Worm (Caenorhabditis elegans) whole organism, L2 larva: Measurements from ENCODE around the gene F21C10.10.

Experiments used
- F13H6.1 ChIP-seq: sonication (generic microtip); optimal IDR thresholded peaks from 2 replicates; lab custom pipeline; 2016; ENCODE audit warnings: missing genetic modification characterization, missing compliant biosample characterization
- R02D3.7 ChIP-seq: fragments of 150-350 bp; optimal IDR thresholded peaks from 2 replicates; lab custom pipeline; 2014; ENCODE audit warnings: missing biosample characterization, missing genetic modification characterization
- ZK546.5 ChIP-seq: sonication (generic microtip); optimal IDR thresholded peaks from 2 replicates; lab custom pipeline; 2017; ENCODE audit warnings: missing biosample characterization, missing genetic modification characterization
- alr-1 ChIP-seq: fragments of 150-350 bp; optimal IDR thresholded peaks from 2 replicates; lab custom pipeline; 2014; ENCODE audit warnings: missing biosample characterization, missing genetic modification characterization
- ama-1 ChIP-seq: fragments of 150-350 bp; optimal IDR thresholded peaks from 2 replicates; lab custom pipeline; 2018; ENCODE audit warnings: inconsistent platforms
- blmp-1 ChIP-seq: sonication (generic microtip); optimal IDR thresholded peaks from 2 replicates; lab custom pipeline; 2017; ENCODE audit warnings: missing genetic modification characterization, mild to moderate bottlenecking, missing compliant biosample characterization, antibody characterized with exemption, moderate library complexity; ENCODE audit not compliant: insufficient read depth
- ceh-82 ChIP-seq: fragments of 150-350 bp; optimal IDR thresholded peaks from 2 replicates; lab custom pipeline; 2014; ENCODE audit warnings: missing biosample characterization, missing genetic modification characterization
- crh-2 ChIP-seq: sonication (generic microtip); optimal IDR thresholded peaks from 2 replicates; lab custom pipeline; 2017; ENCODE audit warnings: missing biosample characterization, missing genetic modification characterization
- dmd-4 ChIP-seq: sonication (generic microtip); optimal IDR thresholded peaks from 2 replicates; lab custom pipeline; 2017; ENCODE audit warnings: missing biosample characterization, missing genetic modification characterization
- egl-27 ChIP-seq: sonication (generic microtip); optimal IDR thresholded peaks from 3 replicates; lab custom pipeline; 2017; ENCODE audit warnings: missing biosample characterization, missing genetic modification reagents, missing genetic modification characterization
- elt-1 ChIP-seq: fragments of 150-350 bp; optimal IDR thresholded peaks from 2 replicates; lab custom pipeline; 2014; ENCODE audit warnings: missing biosample characterization, missing genetic modification characterization
- elt-3 ChIP-seq: sonication (generic microtip); optimal IDR thresholded peaks from 2 replicates; lab custom pipeline; 2017; ENCODE audit warnings: missing biosample characterization, missing genetic modification characterization
- fos-1 ChIP-seq: fragments of 150-350 bp; optimal IDR thresholded peaks from 2 replicates; lab custom pipeline; 2014; ENCODE audit warnings: missing biosample characterization, missing genetic modification characterization
- gmeb-1 ChIP-seq: fragments of 150-350 bp; optimal IDR thresholded peaks from 2 replicates; lab custom pipeline; 2014; ENCODE audit warnings: missing biosample characterization, missing genetic modification characterization
- lin-13 ChIP-seq: fragments of 150-350 bp; optimal IDR thresholded peaks from 2 replicates; lab custom pipeline; 2014; ENCODE audit warnings: missing biosample characterization, missing genetic modification reagents, missing genetic modification characterization
- lin-39 ChIP-seq: fragments of 150-350 bp; optimal IDR thresholded peaks from 2 replicates; lab custom pipeline; 2014; ENCODE audit warnings: missing biosample characterization, missing genetic modification reagents, missing genetic modification characterization
- lsy-2 ChIP-seq, 2 experiments: fragments of 150-350 bp in 1 of 2; sonication (generic microtip) in 1 of 2; optimal IDR thresholded peaks; 2 replicates each; lab custom pipeline; 2014 to 2017; ENCODE audit warnings: missing biosample characterization in 2 of 2, missing genetic modification characterization in 2 of 2
- mbf-1 ChIP-seq: sonication (generic microtip); optimal IDR thresholded peaks from 2 replicates; lab custom pipeline; 2017; ENCODE audit warnings: missing biosample characterization, missing genetic modification characterization
- mdl-1 ChIP-seq, 2 experiments: fragments of 150-350 bp in 1 of 2; sonication (generic microtip) in 1 of 2; optimal IDR thresholded peaks; 2 replicates each; lab custom pipeline; 2017; ENCODE audit warnings: missing biosample characterization in 2 of 2, missing genetic modification characterization in 2 of 2
- nhr-12 ChIP-seq: fragments of 150-350 bp; optimal IDR thresholded peaks from 2 replicates; lab custom pipeline; 2014; ENCODE audit warnings: missing biosample characterization, missing genetic modification characterization
- nhr-129 ChIP-seq: fragments of 150-350 bp; optimal IDR thresholded peaks from 2 replicates; lab custom pipeline; 2014; ENCODE audit warnings: missing biosample characterization, missing genetic modification characterization
- nhr-21 ChIP-seq: fragments of 150-350 bp; optimal IDR thresholded peaks from 2 replicates; lab custom pipeline; 2014; ENCODE audit warnings: missing biosample characterization, missing genetic modification characterization
- nhr-237 ChIP-seq: fragments of 150-350 bp; optimal IDR thresholded peaks from 2 replicates; lab custom pipeline; 2014; ENCODE audit warnings: missing biosample characterization, missing genetic modification characterization
- nhr-25 ChIP-seq: fragments of 150-350 bp; sonication (generic microtip); optimal IDR thresholded peaks from 3 replicates; lab custom pipeline; 2014; ENCODE audit warnings: missing biosample characterization, missing genetic modification characterization
- nhr-6 ChIP-seq: fragments of 150-350 bp; optimal IDR thresholded peaks from 2 replicates; lab custom pipeline; 2014; ENCODE audit warnings: missing biosample characterization, missing genetic modification characterization
- nhr-77 ChIP-seq: fragments of 150-350 bp; optimal IDR thresholded peaks from 2 replicates; lab custom pipeline; 2014; ENCODE audit warnings: missing biosample characterization, missing genetic modification characterization
- peb-1 ChIP-seq: fragments of 150-350 bp; optimal IDR thresholded peaks from 2 replicates; lab custom pipeline; 2014; ENCODE audit warnings: missing biosample characterization, missing genetic modification characterization
- skn-1 ChIP-seq: sonication (generic microtip); optimal IDR thresholded peaks from 2 replicates; lab custom pipeline; 2017; ENCODE audit warnings: missing biosample characterization, missing genetic modification characterization
- sma-3 ChIP-seq: sonication (generic microtip); optimal IDR thresholded peaks from 2 replicates; lab custom pipeline; 2016; ENCODE audit warnings: missing genetic modification reagents, missing genetic modification characterization, missing compliant biosample characterization
- sma-9 ChIP-seq, 2 experiments: fragments of 150-350 bp in 1 of 2; sonication (generic microtip) in 1 of 2; optimal IDR thresholded peaks; 2 replicates each; lab custom pipeline; 2014 to 2016; ENCODE audit warnings: missing genetic modification characterization in 2 of 2, mild to moderate bottlenecking in 1 of 2, missing biosample characterization in 1 of 2, missing compliant biosample characterization in 1 of 2, missing genetic modification reagents in 1 of 2, moderate library complexity in 1 of 2
- snpc-4 ChIP-seq: fragments of 150-350 bp; optimal IDR thresholded peaks from 2 replicates; lab custom pipeline; 2014; ENCODE audit warnings: missing biosample characterization, missing genetic modification characterization
- unc-39 ChIP-seq: fragments of 150-350 bp; optimal IDR thresholded peaks from 2 replicates; lab custom pipeline; 2014; ENCODE audit warnings: missing biosample characterization, missing genetic modification characterization
- unc-55 ChIP-seq: fragments of 150-350 bp; sonication (generic microtip); optimal IDR thresholded peaks from 3 replicates; lab custom pipeline; 2014; ENCODE audit warnings: missing biosample characterization, missing genetic modification reagents, missing genetic modification characterization
- unc-62 ChIP-seq: fragments of 150-350 bp; optimal IDR thresholded peaks from 2 replicates; lab custom pipeline; 2014; ENCODE audit warnings: missing biosample characterization, missing genetic modification reagents, missing genetic modification characterization
- zag-1 ChIP-seq: fragments of 150-350 bp; optimal IDR thresholded peaks from 2 replicates; lab custom pipeline; 2014; ENCODE audit warnings: missing biosample characterization, missing genetic modification characterization
- ztf-4 ChIP-seq: fragments of 150-350 bp; optimal IDR thresholded peaks from 2 replicates; lab custom pipeline; 2014; ENCODE audit warnings: missing biosample characterization, missing genetic modification characterization

F21C10.10 gene

DNA sequence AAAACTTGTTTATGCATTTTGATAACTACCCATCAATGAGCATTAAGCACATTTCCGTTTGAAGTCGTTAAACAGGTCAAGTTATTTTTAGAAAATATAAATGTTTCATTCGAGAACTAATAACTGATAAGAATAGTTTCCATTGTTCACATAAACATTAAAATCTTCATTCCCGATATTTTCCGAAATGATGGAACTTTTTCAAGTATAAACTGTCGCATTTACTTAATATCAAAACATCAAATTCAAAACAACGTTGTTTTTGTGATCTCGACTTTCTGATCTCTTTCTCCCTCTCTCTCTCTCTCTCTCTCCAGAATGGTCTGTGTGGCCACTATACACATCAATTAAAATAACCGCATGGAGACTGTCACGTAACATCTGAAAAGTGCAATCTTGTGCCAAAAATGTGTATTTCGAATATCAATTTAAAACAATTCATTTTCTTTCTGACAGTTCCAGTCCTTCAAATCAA, 21.7 kb upstream of the F21C10.10 start:
- TF ChIP-seq sma-9 (GFP tag; optimal IDR thresholded peaks at IDR 0.05; lab: Kevin White, UChicago) (peak; percentile 35), sma-9 (tag; optimal IDR thresholded peaks at IDR 0.05; lab: Kevin White, UChicago) (no peak), mbf-1 (tag; lab: Kevin White, UChicago) (no peak), mdl-1 (tag; optimal IDR thresholded peaks at IDR 0.05; lab: Kevin White, UChicago) (peak in 1 of 2 experiments; percentile 6), elt-1 (tag; lab: Kevin White, UChicago) (no peak), nhr-129 (tag; lab: Kevin White, UChicago) (peak; percentile 11), R02D3.7 (tag; lab: Kevin White, UChicago) (no peak), lsy-2 (tag; optimal IDR thresholded peaks at IDR 0.05; lab: Kevin White, UChicago) (peak in 1 of 2 experiments; percentile 37), sma-3 (peak; percentile 46), nhr-25 (peak; percentile 0), zag-1 (tag; lab: Kevin White, UChicago) (no peak), nhr-237 (no peak), blmp-1 (tag; lab: Kevin White, UChicago) (peak; percentile 7), ztf-4 (peak; percentile 19), ama-1 (peak; percentile 73), nhr-21 (peak; percentile 13), crh-2 (tag; lab: Kevin White, UChicago) (peak; percentile 38), nhr-6 (peak; percentile 36), F13H6.1 (tag; lab: Kevin White, UChicago) (no peak)

DNA sequence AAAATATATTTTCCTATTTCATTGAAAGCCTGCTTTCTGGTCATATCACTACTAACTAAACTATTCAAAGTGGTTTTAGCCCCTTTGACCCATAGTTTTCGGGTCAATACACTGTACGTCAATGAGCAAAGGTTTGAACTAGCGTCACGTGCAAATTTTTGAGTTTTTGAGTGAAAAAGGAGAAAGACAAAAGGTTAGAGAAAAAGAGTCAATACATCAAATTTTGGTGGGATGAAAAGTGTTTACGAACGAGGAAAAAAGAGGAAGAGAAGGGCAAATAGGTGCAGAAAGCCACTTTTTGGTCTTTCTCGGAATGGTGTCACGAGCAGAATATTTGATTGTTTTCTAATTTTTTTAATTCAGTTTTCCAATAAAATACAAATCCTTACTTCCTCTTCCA, 20.2 kb upstream of the F21C10.10 start:
- peak; percentile 60 for TF ChIP-seq sma-9 (GFP tag; optimal IDR thresholded peaks at IDR 0.05; lab: Kevin White, UChicago)
- TF ChIP-seq sma-9 (tag; optimal IDR thresholded peaks at IDR 0.05; lab: Kevin White, UChicago), result no peak
- peak; percentile 13 to 17 for TF ChIP-seq mdl-1 (tag; optimal IDR thresholded peaks at IDR 0.05; lab: Kevin White, UChicago)
- peak; percentile 24 for TF ChIP-seq ama-1
- no peak for TF ChIP-seq lsy-2 (tag; optimal IDR thresholded peaks at IDR 0.05; lab: Kevin White, UChicago)
- no peak for TF ChIP-seq dmd-4 (tag; lab: Kevin White, UChicago)
- peak; percentile 38 for TF ChIP-seq F13H6.1 (tag; lab: Kevin White, UChicago)
- TF ChIP-seq lin-13 (GFP tag; lab: Kevin White, UChicago), result no peak
- TF ChIP-seq nhr-129 (tag; lab: Kevin White, UChicago), result peak; percentile 54
- TF ChIP-seq crh-2 (tag; lab: Kevin White, UChicago), result peak; percentile 2
- TF ChIP-seq unc-55 (GFP tag; lab: Kevin White, UChicago), result peak; percentile 15
- TF ChIP-seq lin-39, result no peak

DNA sequence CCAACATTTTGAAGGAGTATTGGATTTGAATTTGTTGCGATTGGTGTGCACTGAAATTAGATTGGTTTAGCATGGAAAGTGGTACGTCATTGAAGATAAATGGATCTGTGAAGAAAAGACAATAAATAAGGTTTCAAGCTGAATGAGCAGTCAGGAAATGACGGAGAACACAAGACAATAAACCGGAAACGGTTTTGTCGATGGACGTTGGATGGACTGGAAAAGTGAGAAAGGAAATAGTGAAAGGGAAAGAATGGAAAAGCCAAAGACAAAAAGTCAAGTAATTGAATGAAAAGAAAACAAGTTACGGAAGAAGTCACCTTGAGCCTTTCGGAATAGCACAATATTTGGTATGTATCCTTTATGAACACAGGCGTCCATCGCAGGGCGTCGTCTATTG, 19.8 kb upstream of the F21C10.10 start, which contains the start of gene T27E4.7:
T27E4.7 (minus strand) TSS at position 50 of the 400 bp plus-strand sequence.
- TF ChIP-seq alr-1 (tag; lab: Kevin White, UChicago) (no peak), skn-1 (no peak), nhr-237 (no peak)
- TF ChIP-seq, all 48 proteins: peak for 0

DNA sequence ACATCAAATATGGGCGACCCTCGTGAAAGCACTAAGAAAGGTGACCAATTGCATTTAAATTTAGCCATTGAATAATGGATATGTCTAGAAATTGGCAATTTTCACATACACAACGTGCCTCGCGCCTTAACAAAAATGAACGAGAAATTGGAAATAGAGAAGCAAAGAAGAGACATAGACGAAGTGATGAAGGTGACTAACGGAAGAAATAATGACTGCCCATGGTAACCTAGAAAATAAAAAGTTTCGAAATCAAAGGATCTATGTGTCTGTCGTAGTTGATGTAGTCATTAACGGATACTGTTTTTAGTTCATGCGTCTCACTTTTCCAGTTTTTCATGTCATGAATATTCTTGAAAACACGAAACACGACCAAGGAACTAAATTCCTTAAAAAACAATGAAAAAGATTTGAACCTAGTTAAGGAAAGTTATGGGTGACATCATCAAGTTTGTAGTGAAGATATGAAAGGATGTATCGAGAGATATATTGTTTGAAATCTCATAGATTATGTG, 17.9 kb upstream of the F21C10.10 start:
- no peak for TF ChIP-seq nhr-12 (tag; lab: Kevin White, UChicago)
- peak; percentile 6 for TF ChIP-seq nhr-25

DNA sequence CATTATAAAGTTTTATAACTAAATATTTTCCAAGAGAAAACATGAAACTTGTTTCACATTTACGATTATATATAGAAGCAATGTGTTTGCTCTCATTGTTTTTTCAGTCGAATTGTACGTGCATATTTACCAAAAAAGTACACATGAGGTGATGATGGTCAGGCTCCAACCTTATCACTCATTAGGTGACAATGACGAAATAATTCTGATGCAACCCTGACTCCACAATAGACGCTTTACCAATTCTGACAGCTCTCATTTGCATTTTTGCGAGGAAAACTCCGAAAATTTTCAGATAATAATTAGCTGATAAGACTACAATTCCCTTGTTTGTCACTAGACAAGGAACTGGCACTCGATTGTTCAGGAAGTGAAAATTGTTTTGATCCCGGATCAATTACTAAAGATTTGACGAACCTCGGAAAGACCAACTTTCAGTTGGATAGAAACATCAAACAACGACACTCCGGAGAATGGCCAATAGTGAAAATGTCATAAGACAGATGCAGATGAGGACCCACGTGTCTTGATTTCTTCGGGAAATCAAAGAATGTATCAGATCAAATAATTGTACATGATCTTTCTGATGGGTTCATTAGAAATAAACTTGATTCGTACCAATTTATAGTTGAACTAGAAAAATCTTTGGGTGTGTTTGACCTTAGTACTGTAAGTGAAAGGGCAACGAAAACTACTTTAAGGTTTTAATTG, 17.1 kb upstream of the F21C10.10 start:
- TF ChIP-seq skn-1 (peak; percentile 42), ztf-4 (no peak), gmeb-1 (tag; lab: Kevin White, UChicago) (peak; percentile 18), egl-27 (peak; percentile 3), nhr-129 (tag; lab: Kevin White, UChicago) (peak; percentile 64), nhr-25 (peak; percentile 12), snpc-4 (no peak), elt-3 (no peak), F13H6.1 (tag; lab: Kevin White, UChicago) (peak; percentile 57), sma-9 (GFP tag; optimal IDR thresholded peaks at IDR 0.05; lab: Kevin White, UChicago) (peak; percentile 48), sma-9 (tag; optimal IDR thresholded peaks at IDR 0.05; lab: Kevin White, UChicago) (no peak), unc-39 (tag; lab: Kevin White, UChicago) (no peak), mdl-1 (tag; optimal IDR thresholded peaks at IDR 0.05; lab: Kevin White, UChicago) (peak in 1 of 2 experiments; percentile 10), ceh-82 (no peak), blmp-1 (tag; lab: Kevin White, UChicago) (peak; percentile 69), unc-62 (GFP tag; lab: Kevin White, UChicago) (no peak), mbf-1 (tag; lab: Kevin White, UChicago) (no peak), nhr-77 (no peak), ZK546.5 (tag; lab: Kevin White, UChicago) (no peak), peb-1 (tag; lab: Kevin White, UChicago) (no peak), nhr-21 (peak; percentile 5), crh-2 (tag; lab: Kevin White, UChicago) (peak; percentile 9), fos-1 (tag; lab: Kevin White, UChicago) (peak; percentile 83)
- TF ChIP-seq, all 48 proteins: peak for 12
